Worm (Caenorhabditis elegans) whole organism, L4 larva: ENCODE measurements around the gene C01G10.7.

Experiments
- D1046.2 ChIP-seq: fragments of 200-800 bp; sonication (Bioruptor generic); IDR thresholded peaks from 2 replicates; pipeline ENCODE4 v1.3.6; 2022; ENCODE audit warnings: missing genetic modification characterization, missing compliant biosample characterization
- F10B5.3 ChIP-seq: sonication (generic microtip); optimal IDR thresholded peaks from 2 replicates; lab custom pipeline; 2016; ENCODE audit warnings: mild to moderate bottlenecking, missing genetic modification characterization, missing compliant biosample characterization
- F37D6.2 ChIP-seq: sonication (generic microtip); optimal IDR thresholded peaks from 2 replicates; lab custom pipeline; 2016; ENCODE audit warnings: mild to moderate bottlenecking, missing genetic modification characterization, missing compliant biosample characterization
- F44E2.7 ChIP-seq: fragments of 200-800 bp; sonication (Bioruptor generic); IDR thresholded peaks from 2 replicates; pipeline ENCODE4 v2.1.2; 2022; ENCODE audit warnings: missing genetic modification characterization, missing compliant biosample characterization
- F49E8.2 ChIP-seq: sonication (generic microtip); optimal IDR thresholded peaks from 2 replicates; lab custom pipeline; 2016; ENCODE audit warnings: missing compliant biosample characterization, mild to moderate bottlenecking, missing genetic modification characterization, borderline replicate concordance
- T20F7.1 ChIP-seq: fragments of 200-800 bp; sonication (Bioruptor generic); optimal IDR thresholded peaks from 2 replicates; lab custom pipeline; 2018; ENCODE audit warnings: mild to moderate bottlenecking, missing genetic modification characterization, missing compliant biosample characterization
- T26A8.4 ChIP-seq: fragments of 200-800 bp; sonication (Bioruptor generic); IDR thresholded peaks from 2 replicates; pipeline ENCODE4 v1.3.6; 2022; ENCODE audit warnings: missing genetic modification characterization, missing compliant biosample characterization
- Y48G9A.11 ChIP-seq: fragments of 200-800 bp; sonication (Bioruptor generic); IDR thresholded peaks from 2 replicates; pipeline ENCODE4 v1.3.6; 2022; ENCODE audit warnings: missing genetic modification reagents, missing genetic modification characterization, missing compliant biosample characterization
- Y75B8A.6 ChIP-seq: fragments of 200-800 bp; sonication (Bioruptor generic); IDR thresholded peaks from 2 replicates; pipeline ENCODE4 v1.3.6; 2022; ENCODE audit warnings: missing genetic modification reagents, missing genetic modification characterization, missing compliant biosample characterization
- aly-2 ChIP-seq: sonication (generic microtip); optimal IDR thresholded peaks from 2 replicates; lab custom pipeline; 2018; ENCODE audit warnings: missing biosample characterization, missing genetic modification characterization
- ama-1 ChIP-seq: fragments of 150-350 bp; optimal IDR thresholded peaks from 2 replicates; lab custom pipeline; 2014; ENCODE audit warnings: inconsistent platforms, mixed read lengths
- ceh-20 ChIP-seq: fragments of 200-800 bp; sonication (Bioruptor generic); IDR thresholded peaks from 2 replicates; pipeline ENCODE4 v1.3.6; 2022; ENCODE audit warnings: missing genetic modification reagents, missing genetic modification characterization, missing compliant biosample characterization
- ceh-28 ChIP-seq: fragments of 150-350 bp; optimal IDR thresholded peaks from 2 replicates; lab custom pipeline; 2014; ENCODE audit warnings: missing biosample characterization, missing genetic modification reagents, missing genetic modification characterization
- ceh-44 ChIP-seq: fragments of 200-800 bp; sonication (Bioruptor generic); IDR thresholded peaks from 2 replicates; pipeline ENCODE4 v1.3.6; 2022; ENCODE audit warnings: missing genetic modification reagents, missing genetic modification characterization, missing compliant biosample characterization
- ces-1 ChIP-seq: fragments of 150-350 bp; sonication (generic microtip); optimal IDR thresholded peaks from 4 replicates; lab custom pipeline; 2014; ENCODE audit warnings: missing biosample characterization, missing genetic modification reagents, missing genetic modification characterization
- cey-2 ChIP-seq: sonication (generic microtip); optimal IDR thresholded peaks from 3 replicates; lab custom pipeline; 2017; ENCODE audit warnings: missing genetic modification characterization, mild to moderate bottlenecking, missing compliant biosample characterization, antibody characterized with exemption, borderline replicate concordance; ENCODE audit not compliant: insufficient read depth
- daf-16 ChIP-seq, 3 experiments: sonication (generic microtip); optimal IDR thresholded peaks; 2 replicates each; lab custom pipeline; 2016 to 2017; ENCODE audit warnings: missing genetic modification characterization in 3 of 3, missing genetic modification reagents in 3 of 3, mild to moderate bottlenecking in 2 of 3, missing compliant biosample characterization in 2 of 3, missing biosample characterization in 1 of 3, moderate library complexity in 1 of 3
- daf-8 ChIP-seq: fragments of 200-800 bp; sonication (Bioruptor generic); IDR thresholded peaks from 2 replicates; pipeline ENCODE4 v1.3.6; 2022; ENCODE audit warnings: missing genetic modification characterization, missing compliant biosample characterization
- dmd-8 ChIP-seq: fragments of 200-800 bp; sonication (Bioruptor generic); IDR thresholded peaks from 2 replicates; pipeline ENCODE4 v1.3.6; 2022; ENCODE audit warnings: missing genetic modification characterization, missing compliant biosample characterization
- duxl-1 ChIP-seq: sonication (generic microtip); optimal IDR thresholded peaks from 2 replicates; lab custom pipeline; 2016; ENCODE audit warnings: mild to moderate bottlenecking, missing genetic modification characterization, moderate library complexity, missing compliant biosample characterization; ENCODE audit not compliant: poor library complexity
- dve-1 ChIP-seq: sonication (generic microtip); optimal IDR thresholded peaks from 2 replicates; lab custom pipeline; 2017; ENCODE audit warnings: antibody characterized with exemption, mild to moderate bottlenecking, missing genetic modification characterization, missing compliant biosample characterization; ENCODE audit not compliant: insufficient read depth
- egl-43 ChIP-seq: fragments of 200-800 bp; sonication (Bioruptor generic); IDR thresholded peaks from 2 replicates; pipeline ENCODE4 v1.3.6; 2022; ENCODE audit warnings: missing genetic modification reagents, missing genetic modification characterization, missing compliant biosample characterization
- fkh-10 ChIP-seq: fragments of 150-350 bp; optimal IDR thresholded peaks from 2 replicates; lab custom pipeline; 2014; ENCODE audit warnings: missing biosample characterization, missing genetic modification reagents, missing genetic modification characterization
- hlh-11 ChIP-seq: fragments of 200-800 bp; sonication (Bioruptor generic); optimal IDR thresholded peaks from 2 replicates; lab custom pipeline; 2018; ENCODE audit warnings: mild to moderate bottlenecking, missing genetic modification characterization, missing compliant biosample characterization
- lin-38 ChIP-seq: fragments of 200-800 bp; sonication (Bioruptor generic); IDR thresholded peaks from 2 replicates; pipeline ENCODE4 v1.3.6; 2022; ENCODE audit warnings: missing genetic modification reagents, missing genetic modification characterization, missing compliant biosample characterization
- lin-39 ChIP-seq: fragments of 150-350 bp; optimal IDR thresholded peaks from 2 replicates; lab custom pipeline; 2014; ENCODE audit warnings: missing biosample characterization, missing genetic modification reagents, missing genetic modification characterization
- lsy-2 ChIP-seq, 2 experiments: fragments of 150-350 bp in 1 of 2; sonication (generic microtip) in 1 of 2; optimal IDR thresholded peaks; 2 replicates each; lab custom pipeline; 2014 to 2017; ENCODE audit warnings: missing biosample characterization in 2 of 2, missing genetic modification characterization in 2 of 2
- madf-9 ChIP-seq: fragments of 200-800 bp; sonication (Bioruptor generic); conservative IDR thresholded peaks from 2 replicates; pipeline ENCODE4 v1.3.6; 2022; ENCODE audit warnings: missing genetic modification reagents, missing genetic modification characterization, missing compliant biosample characterization
- mep-1 ChIP-seq: fragments of 150-350 bp; sonication (generic microtip); optimal IDR thresholded peaks from 3 replicates; lab custom pipeline; 2014; ENCODE audit warnings: missing biosample characterization, missing genetic modification characterization
- mxl-3 ChIP-seq: fragments of 200-800 bp; sonication (Bioruptor generic); optimal IDR thresholded peaks from 2 replicates; lab custom pipeline; 2018; ENCODE audit warnings: mild to moderate bottlenecking, missing genetic modification characterization, missing compliant biosample characterization
- nhr-102 ChIP-seq: sonication (generic microtip); optimal IDR thresholded peaks from 2 replicates; lab custom pipeline; 2016; ENCODE audit warnings: mild to moderate bottlenecking, missing genetic modification characterization, moderate library complexity, missing compliant biosample characterization
- nhr-11 ChIP-seq: fragments of 150-350 bp; optimal IDR thresholded peaks from 2 replicates; lab custom pipeline; 2014; ENCODE audit warnings: missing biosample characterization, missing genetic modification characterization
- nhr-111 ChIP-seq: fragments of 200-800 bp; sonication (Bioruptor generic); optimal IDR thresholded peaks from 2 replicates; lab custom pipeline; 2018; ENCODE audit warnings: mild to moderate bottlenecking, missing genetic modification characterization, missing compliant biosample characterization
- nhr-41 ChIP-seq: fragments of 200-800 bp; sonication (Bioruptor generic); IDR thresholded peaks from 2 replicates; pipeline ENCODE4 v1.3.6; 2022; ENCODE audit warnings: missing genetic modification reagents, missing genetic modification characterization, missing compliant biosample characterization
- nhr-48 ChIP-seq: sonication (generic microtip); optimal IDR thresholded peaks from 2 replicates; lab custom pipeline; 2016; ENCODE audit warnings: mild to moderate bottlenecking, missing genetic modification characterization, missing compliant biosample characterization
- nhr-76 ChIP-seq: fragments of 150-350 bp; optimal IDR thresholded peaks from 2 replicates; lab custom pipeline; 2014; ENCODE audit warnings: missing biosample characterization, missing genetic modification characterization
- nhr-77 ChIP-seq: fragments of 150-350 bp; optimal IDR thresholded peaks from 2 replicates; lab custom pipeline; 2014; ENCODE audit warnings: missing biosample characterization, missing genetic modification characterization
- pha-4 ChIP-seq, 2 experiments: fragments of 150-350 bp in 1 of 2; fragments of 200-800 bp in 1 of 2; sonication (Bioruptor generic) in 1 of 2; IDR thresholded peaks in 1 of 2; optimal IDR thresholded peaks in 1 of 2; 2 replicates each; pipeline versions ENCODE4 v1.3.6 to Lab custom; 2014 to 2022; ENCODE audit warnings: missing genetic modification characterization in 2 of 2, missing genetic modification reagents in 2 of 2, missing biosample characterization in 1 of 2, missing compliant biosample characterization in 1 of 2
- php-3 ChIP-seq: fragments of 200-800 bp; sonication (Bioruptor generic); IDR thresholded peaks from 2 replicates; pipeline ENCODE4 v1.3.6; 2022; ENCODE audit warnings: missing genetic modification reagents, missing genetic modification characterization, missing compliant biosample characterization
- skn-1 ChIP-seq: fragments of 150-350 bp; optimal IDR thresholded peaks from 2 replicates; lab custom pipeline; 2014; ENCODE audit warnings: missing biosample characterization, missing genetic modification characterization
- tra-1 ChIP-seq: fragments of 200-800 bp; sonication (Bioruptor generic); IDR thresholded peaks from 2 replicates; pipeline ENCODE4 v1.3.6; 2022; ENCODE audit warnings: missing genetic modification reagents, missing genetic modification characterization, missing compliant biosample characterization
- unc-39 ChIP-seq: sonication (generic microtip); optimal IDR thresholded peaks from 2 replicates; lab custom pipeline; 2017; ENCODE audit warnings: missing biosample characterization, missing genetic modification characterization
- unc-62 ChIP-seq, 3 experiments: fragments of 150-350 bp in 1 of 3; sonication (generic microtip); optimal IDR thresholded peaks in 2 of 3; peaks in 1 of 3; 1 replicate in 1 of 3; 2 replicates in 2 of 3; lab custom pipeline; 2014 to 2017; ENCODE audit warnings: missing biosample characterization in 3 of 3, missing genetic modification characterization in 3 of 3, missing genetic modification reagents in 3 of 3, missing genotype in 1 of 3
- zfp-3 ChIP-seq: fragments of 200-800 bp; sonication (Bioruptor generic); conservative IDR thresholded peaks from 2 replicates; pipeline ENCODE4 v1.3.6; 2022; ENCODE audit warnings: missing genetic modification reagents, missing genetic modification characterization, missing compliant biosample characterization
- zip-11 ChIP-seq: fragments of 200-800 bp; sonication (Bioruptor generic); IDR thresholded peaks from 2 replicates; pipeline ENCODE4 v1.3.6; 2022; ENCODE audit warnings: missing genetic modification characterization, missing compliant biosample characterization
- zip-2 ChIP-seq: fragments of 150-350 bp; optimal IDR thresholded peaks from 2 replicates; lab custom pipeline; 2014; ENCODE audit warnings: missing biosample characterization, missing genetic modification characterization
- ztf-11 ChIP-seq: fragments of 150-350 bp; optimal IDR thresholded peaks from 2 replicates; lab custom pipeline; 2014; ENCODE audit warnings: missing biosample characterization, missing genetic modification characterization
- ztf-7 ChIP-seq: fragments of 150-350 bp; optimal IDR thresholded peaks from 2 replicates; lab custom pipeline; 2014; ENCODE audit warnings: missing biosample characterization, missing genetic modification characterization

Gene C01G10.7

DNA sequence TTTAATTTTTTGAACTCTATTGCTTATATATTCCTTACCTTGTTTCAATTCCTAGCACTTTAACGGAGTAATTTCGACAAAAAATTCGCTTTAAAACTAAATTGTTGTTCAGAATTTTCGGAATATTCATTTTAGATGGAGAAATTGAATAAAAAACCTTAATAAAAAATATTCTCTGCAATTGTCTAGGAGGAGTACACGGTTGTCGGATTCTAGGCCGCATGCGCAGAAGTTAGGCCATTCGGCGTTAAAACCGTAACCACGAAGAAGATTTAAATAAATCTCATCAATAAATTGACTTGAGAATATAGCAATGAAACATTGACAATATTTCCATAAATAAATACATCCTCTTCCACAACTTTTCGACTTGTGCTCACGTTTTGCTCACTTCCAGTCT, 3.3 kb upstream of the C01G10.7 start, which contains the start of the genes C01G10.10 and C01G10.9 (continued):
- no peak for TF ChIP-seq zip-11
- TF ChIP-seq hlh-11 (tag; lab: Kevin White, UChicago): no peak
- TF ChIP-seq F44E2.7: no peak
- TF ChIP-seq egl-43 (GFP tag; lab: Robert Waterston, UW): no peak
- TF ChIP-seq cey-2 (tag; lab: Kevin White, UChicago): no peak
- peak; percentile 1 for TF ChIP-seq nhr-48 (tag; lab: Kevin White, UChicago)
- no peak for TF ChIP-seq Y75B8A.6 (GFP tag; lab: Robert Waterston, UW)
- no peak for TF ChIP-seq mxl-3 (GFP tag; lab: Kevin White, UChicago)
- TF ChIP-seq aly-2 (tag; lab: Kevin White, UChicago): no peak
- TF ChIP-seq ceh-28 (tag; lab: Kevin White, UChicago): no peak
- TF ChIP-seq nhr-77 (tag; lab: Kevin White, UChicago): no peak
- no peak for TF ChIP-seq php-3 (GFP tag; lab: Robert Waterston, UW)
- TF ChIP-seq F10B5.3 (tag; lab: Kevin White, UChicago): no peak
- TF ChIP-seq tra-1: no peak

DNA sequence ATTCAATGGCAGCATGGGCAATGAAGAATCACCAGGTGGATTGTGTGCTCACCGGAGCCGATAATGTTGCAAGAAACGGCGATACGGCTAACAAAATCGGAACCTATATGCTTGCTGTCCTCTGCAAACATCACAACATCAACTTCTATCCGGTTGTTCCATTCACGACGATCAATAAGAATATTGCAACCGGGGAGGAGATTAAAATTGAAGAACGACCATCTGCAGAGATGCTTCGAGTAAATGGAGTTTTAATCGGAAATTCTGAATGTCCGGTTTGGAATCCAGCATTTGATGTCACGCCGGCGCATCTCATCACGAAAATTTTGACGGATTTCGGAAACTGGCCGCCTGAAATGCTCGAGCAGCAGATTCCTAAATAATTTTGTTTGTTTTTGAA, 1.9 kb upstream of the C01G10.7 start:
- peak; percentile 10 for TF ChIP-seq dve-1 (tag; lab: Kevin White, UChicago)
- peak; percentile 14; the same call in 1 of the 2 replicates for TF ChIP-seq T26A8.4 (GFP tag; lab: Robert Waterston, UW)
- no peak for TF ChIP-seq ces-1 (GFP tag; lab: Kevin White, UChicago)
- TF ChIP-seq nhr-41 (GFP tag; lab: Robert Waterston, UW): no peak
- TF ChIP-seq D1046.2 (GFP tag; lab: Robert Waterston, UW): no peak
- TF ChIP-seq Y48G9A.11 (GFP tag; lab: Robert Waterston, UW): peak; percentile 58; the same call in 1 of the 2 replicates
- no peak for TF ChIP-seq unc-62 (GFP tag; optimal IDR thresholded peaks at IDR 0.05 in 1 of 2; lab: Kevin White, UChicago)
- no peak for TF ChIP-seq unc-62 (tag; optimal IDR thresholded peaks at IDR 0.05; lab: Kevin White, UChicago)
- no peak for TF ChIP-seq mep-1 (tag; lab: Kevin White, UChicago)
- TF ChIP-seq zip-2 (tag; lab: Kevin White, UChicago): no peak
- no peak for TF ChIP-seq nhr-111 (GFP tag; lab: Kevin White, UChicago)
- TF ChIP-seq unc-39: no peak
- TF ChIP-seq lsy-2 (tag; optimal IDR thresholded peaks at IDR 0.05; lab: Kevin White, UChicago): no peak
- no peak for TF ChIP-seq ceh-20 (GFP tag; lab: Robert Waterston, UW)
- no peak for TF ChIP-seq dmd-8 (GFP tag; lab: Robert Waterston, UW)
- no peak for TF ChIP-seq F37D6.2 (tag; lab: Kevin White, UChicago)
- no peak for TF ChIP-seq nhr-48 (tag; lab: Kevin White, UChicago)
- no peak for TF ChIP-seq hlh-11 (tag; lab: Kevin White, UChicago)
- peak; percentile 66 for TF ChIP-seq lin-38 (GFP tag; lab: Robert Waterston, UW)
- TF ChIP-seq duxl-1 (tag; lab: Kevin White, UChicago): peak; percentile 44
- no peak for TF ChIP-seq ztf-7
- TF ChIP-seq nhr-76 (tag; lab: Kevin White, UChicago): no peak
- TF ChIP-seq nhr-11 (tag; lab: Kevin White, UChicago): no peak
- TF ChIP-seq madf-9 (GFP tag; lab: Robert Waterston, UW): no peak
- TF ChIP-seq pha-4 (GFP tag; IDR thresholded peaks at IDR 0.05; lab: Robert Waterston, UW): peak; percentile 47; the same call in 1 of the 2 replicates
- TF ChIP-seq pha-4 (tag; optimal IDR thresholded peaks at IDR 0.05; lab: Kevin White, UChicago): no peak
- no peak for TF ChIP-seq ztf-11
- TF ChIP-seq lin-39 (tag; lab: Kevin White, UChicago): no peak
- TF ChIP-seq skn-1 (tag; lab: Kevin White, UChicago): no peak
- TF ChIP-seq fkh-10 (GFP tag; lab: Kevin White, UChicago): no peak
- TF ChIP-seq T20F7.1 (GFP tag; lab: Kevin White, UChicago): no peak
- TF ChIP-seq ceh-44: no peak
- no peak for TF ChIP-seq daf-16 (GFP tag; optimal IDR thresholded peaks at IDR 0.05; lab: Kevin White, UChicago)
- peak; percentile 25 for TF ChIP-seq daf-16 (tag; optimal IDR thresholded peaks at IDR 0.05; lab: Kevin White, UChicago)
- no peak for TF ChIP-seq daf-8 (GFP tag; lab: Robert Waterston, UW)
- TF ChIP-seq ama-1 (lab: Kevin White, UChicago): peak; percentile 70
- no peak for TF ChIP-seq nhr-102 (tag; lab: Kevin White, UChicago)
- TF ChIP-seq F49E8.2 (tag; lab: Kevin White, UChicago): peak; percentile 32
- no peak for TF ChIP-seq zfp-3 (GFP tag; lab: Robert Waterston, UW)
